Fruit fly (Drosophila melanogaster): ENCODE data around the gene Ctps.
A peak's percentile ranks its signal among the peaks of the same experiment; 100 is the strongest.

Gene Ctps

DNA sequence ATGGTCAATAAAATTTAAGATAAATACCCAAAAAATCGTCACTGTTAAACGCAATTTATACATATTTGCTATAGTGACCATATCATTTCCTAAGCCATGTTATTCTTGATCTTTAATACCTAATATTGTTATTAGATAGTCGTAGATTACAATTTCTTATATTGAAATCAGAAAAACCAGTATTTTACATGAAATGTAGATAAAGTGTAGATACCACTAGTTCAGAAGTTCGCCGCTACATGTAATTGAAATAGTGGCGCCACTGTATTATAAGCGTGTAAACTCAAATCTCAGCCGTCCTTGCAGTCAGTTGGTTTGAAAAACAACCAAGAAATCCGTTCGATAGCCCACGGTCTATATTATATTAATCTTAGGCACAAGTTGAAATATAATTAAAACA, 49.6 kb upstream of the Ctps start (continued):
- TF ChIP-seq CG16813 (GFP tag; IDR thresholded peaks at IDR 0.05; ENCODE audit: partially characterized antibody) (peak; percentile 66), Myb (GFP tag; optimal IDR thresholded peaks at IDR 0.05) (peak; percentile 39), CG9797 (GFP tag; optimal IDR thresholded peaks at IDR 0.05) (no peak), Opbp (GFP tag; IDR thresholded peaks at IDR 0.05; ENCODE audit: partially characterized antibody) (0 out of 3 replicates have a peak, but pooled peaks have one; percentile 39), crol (GFP tag; IDR thresholded peaks at IDR 0.05) (no peak), Lpt (GFP tag; optimal IDR thresholded peaks at IDR 0.05) (no peak), trem (tag; optimal IDR thresholded peaks at IDR 0.05) (no peak), CG34376 (GFP tag; optimal IDR thresholded peaks at IDR 0.05) (no peak), Sox100B (GFP tag; optimal IDR thresholded peaks at IDR 0.05) (no peak), B-H1 (GFP tag; IDR thresholded peaks at IDR 0.05) (no peak), CG17612 (GFP tag; IDR thresholded peaks at IDR 0.05) (no peak), kni (GFP tag; optimal IDR thresholded peaks at IDR 0.05) (no peak), knrl (GFP tag; IDR thresholded peaks at IDR 0.05; ENCODE audit: partially characterized antibody) (peak; percentile 50; the same call in 2 of the 3 replicates), vnd (GFP tag; IDR thresholded peaks at IDR 0.05; ENCODE audit: partially characterized antibody) (no peak), B-H2 (GFP tag; optimal IDR thresholded peaks at IDR 0.05) (no peak)

DNA sequence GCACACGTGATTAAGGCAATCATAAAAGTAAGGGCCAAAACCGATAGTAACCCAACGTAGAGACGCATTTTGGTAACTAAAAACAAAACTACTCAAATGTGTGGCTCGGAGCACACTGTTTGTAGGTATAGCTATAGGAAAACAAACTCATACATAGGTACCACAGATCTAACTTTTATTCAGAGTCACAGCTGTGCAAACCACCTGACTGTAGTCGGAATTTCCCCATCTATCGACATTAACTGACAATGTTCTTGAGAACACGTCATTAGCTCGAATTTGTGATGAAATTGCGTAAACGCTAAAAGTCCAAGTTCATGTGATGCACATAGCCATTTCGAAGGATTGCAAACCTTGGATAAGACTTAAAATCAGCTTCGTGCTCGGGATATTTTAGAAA, 48.3 kb upstream of the Ctps start, which contains the start of gene CG43678:
TSS of gene CG43678 (minus strand) at position 101 of the 400 bp plus-strand sequence.
- TF ChIP-seq CG18599 (GFP tag; optimal IDR thresholded peaks at IDR 0.05) (peak; percentile 11), Abd-B (GFP tag; optimal IDR thresholded peaks at IDR 0.05) (no peak)

DNA sequence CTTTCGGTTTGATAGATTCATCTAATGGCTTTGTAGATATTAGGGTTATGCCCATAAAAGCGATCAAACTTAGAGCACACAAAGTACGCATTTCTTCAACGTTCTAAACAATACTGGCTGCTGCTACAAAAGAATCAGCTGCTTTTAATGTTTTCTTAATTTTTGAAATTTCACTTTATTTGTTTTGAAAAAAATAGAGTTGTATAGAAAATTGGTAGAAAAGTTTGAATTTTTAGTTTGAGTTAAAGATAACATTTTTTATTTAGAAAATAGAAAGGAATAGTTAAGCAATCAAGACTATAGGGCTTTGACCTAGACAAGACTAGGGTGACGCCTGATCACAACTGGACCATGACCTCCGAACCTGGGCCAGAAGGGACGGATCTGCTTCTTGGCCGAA, 47.6 kb upstream of the Ctps start, which contains the start of gene CG18581:
TSS of gene CG18581 (minus strand) at position 101 of the 400 bp plus-strand sequence.
- no peak for TF ChIP-seq CG16779 (GFP tag; IDR thresholded peaks at IDR 0.05)
- TF ChIP-seq CG2889 (GFP tag; IDR thresholded peaks at IDR 0.05): no peak
- TF ChIP-seq Ets65A (GFP tag): peak; percentile 36

DNA sequence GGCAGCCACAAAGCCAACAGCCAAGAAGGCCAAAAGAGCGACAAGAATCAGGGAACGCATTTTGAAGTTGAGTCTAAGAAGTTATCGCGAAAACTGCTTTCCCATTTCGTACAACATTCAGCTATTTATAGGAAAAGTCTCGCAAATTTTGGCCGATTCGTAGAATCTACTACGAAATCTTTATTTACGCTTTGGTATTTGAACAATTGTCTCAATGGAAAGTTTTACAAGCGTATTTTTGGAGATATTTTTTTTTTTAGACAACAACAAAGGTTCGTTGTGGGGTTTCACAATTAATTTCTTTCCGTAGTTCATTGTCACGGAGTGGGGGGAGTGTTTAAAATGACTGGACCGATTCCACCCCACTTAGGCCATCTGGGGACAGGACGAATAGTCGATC, 47.0 kb upstream of the Ctps start, which contains the start of gene CG12310:
TSS of gene CG12310 (minus strand) at position 101 of the 400 bp plus-strand sequence.
- TF ChIP-seq Hmr (GFP tag; optimal IDR thresholded peaks at IDR 0.05) (peak; percentile 0), CG18599 (GFP tag; optimal IDR thresholded peaks at IDR 0.05) (peak; percentile 45), hbn (GFP tag; IDR thresholded peaks at IDR 0.05; ENCODE audit: partially characterized antibody) (no peak), CG5953 (GFP tag; IDR thresholded peaks at IDR 0.05) (no peak), CG18764 (GFP tag; optimal IDR thresholded peaks at IDR 0.05) (no peak), pum (GFP tag; optimal IDR thresholded peaks at IDR 0.05) (no peak), HLH3B (GFP tag; IDR thresholded peaks at IDR 0.05) (no peak), phol (tag; optimal IDR thresholded peaks at IDR 0.05) (no peak), lab (GFP tag; optimal IDR thresholded peaks at IDR 0.05) (peak; percentile 20)

DNA sequence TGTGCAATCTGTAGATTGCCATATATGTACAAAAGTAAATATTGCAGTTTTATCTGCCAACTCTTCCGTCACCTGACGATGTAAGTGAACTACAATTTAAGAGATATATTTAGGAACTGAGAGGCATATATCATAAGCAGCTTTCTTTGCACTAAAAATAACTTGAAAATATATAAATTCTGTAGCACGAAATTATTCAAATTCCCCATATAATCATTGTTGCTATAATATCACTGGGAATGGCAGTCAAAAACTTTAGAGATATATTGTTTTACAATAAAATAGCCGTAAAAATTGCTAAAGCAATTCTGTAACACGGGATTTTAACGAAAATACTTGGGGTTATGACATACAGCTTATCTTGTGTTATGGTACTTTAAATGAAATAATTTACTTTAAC, 46.4 kb upstream of the Ctps start, which contains the start of gene CG43679:
TSS of gene CG43679 (minus strand) at position 101 of the 400 bp plus-strand sequence.
- TF ChIP-seq CG6813 (GFP tag; optimal IDR thresholded peaks at IDR 0.05) (no peak), Mrtf (GFP tag; IDR thresholded peaks at IDR 0.05) (no peak), CG12236 (GFP tag; optimal IDR thresholded peaks at IDR 0.05) (no peak), CG4707 (GFP tag; optimal IDR thresholded peaks at IDR 0.05) (no peak), hth (optimal IDR thresholded peaks at IDR 0.05) (no peak), bowl (GFP tag; IDR thresholded peaks at IDR 0.05) (no peak), CG13123 (GFP tag; optimal IDR thresholded peaks at IDR 0.05) (no peak), Bdp1 (GFP tag; optimal IDR thresholded peaks at IDR 0.05) (no peak)

All from whole organism, embryonic.